Worm (Caenorhabditis elegans): ENCODE results near the gene hda-2.
A peak's percentile ranks its signal among the peaks of the same experiment; 100 is the strongest.

DNA sequence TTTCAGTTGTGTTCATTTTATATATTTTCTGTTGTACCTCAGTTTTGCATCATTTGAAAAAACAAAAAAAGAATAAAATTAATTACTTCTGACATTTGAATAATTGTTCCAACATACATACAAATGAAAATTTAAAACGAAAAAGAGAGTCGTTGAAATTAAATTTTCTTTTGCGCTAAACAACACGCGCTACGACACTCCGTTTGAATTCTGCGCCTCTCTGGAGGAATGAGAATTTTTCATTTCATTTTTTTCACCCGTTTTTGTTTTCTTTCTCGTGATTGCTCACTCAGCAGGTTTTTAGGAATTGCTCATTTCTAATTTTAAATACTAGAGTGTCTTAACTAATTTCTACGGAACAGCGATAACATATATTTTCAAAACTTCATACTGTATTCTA, 19.3 kb upstream of the hda-2 start:
- peak in 1 of 2 experiments; percentile 69 for TF ChIP-seq lsy-2 (tag; optimal IDR thresholded peaks at IDR 0.05)
- no peak for TF ChIP-seq gmeb-1 (tag; optimal IDR thresholded peaks at IDR 0.05)
- no peak for TF ChIP-seq skn-1 (tag; optimal IDR thresholded peaks at IDR 0.05)
- TF ChIP-seq fos-1 (tag; optimal IDR thresholded peaks at IDR 0.05): no peak
- no peak for TF ChIP-seq nhr-10 (tag; optimal IDR thresholded peaks at IDR 0.05)
- no peak for TF ChIP-seq unc-39 (tag; optimal IDR thresholded peaks at IDR 0.05)
- TF ChIP-seq nhr-237 (tag; optimal IDR thresholded peaks at IDR 0.05): no peak
- TF ChIP-seq ama-1 (optimal IDR thresholded peaks at IDR 0.05): no peak
- no peak for TF ChIP-seq unc-62 (GFP tag; optimal IDR thresholded peaks at IDR 0.05)
- no peak for TF ChIP-seq aly-2 (tag; optimal IDR thresholded peaks at IDR 0.05)
- TF ChIP-seq nhr-11 (tag; optimal IDR thresholded peaks at IDR 0.05): no peak
